Worm (Caenorhabditis elegans): ENCODE data around the gene M162.15.

M162.15 gene

ce11 chrV:19771660-19772059 is at the start of gene M162.15:
Gene M162.15, minus strand, starts transcription at chrV:19771760.
- TF ChIP-seq ztf-23 (GFP tag; IDR thresholded peaks at IDR 0.05): no peak
- no peak for TF ChIP-seq flt-1 (GFP tag; IDR thresholded peaks at IDR 0.05)
- no peak for TF ChIP-seq med-1 (GFP tag; optimal IDR thresholded peaks at IDR 0.05; ENCODE audit: insufficient read depth)
- no peak for TF ChIP-seq cog-1 (tag; optimal IDR thresholded peaks at IDR 0.05)
- TF ChIP-seq klf-2 (GFP tag; conservative IDR thresholded peaks at IDR 0.05): no peak
- TF ChIP-seq ztf-29 (GFP tag; IDR thresholded peaks at IDR 0.05): no peak
- no peak for TF ChIP-seq ref-1 (GFP tag; conservative IDR thresholded peaks at IDR 0.05)
- TF ChIP-seq tab-1 (GFP tag; IDR thresholded peaks at IDR 0.05): no peak
- TF ChIP-seq T22C8.4 (GFP tag; IDR thresholded peaks at IDR 0.05): no peak

ce11 chrV:19820178-19820577 is 48.6 kb upstream of the M162.15 start:
- TF ChIP-seq T22C8.4 (GFP tag; IDR thresholded peaks at IDR 0.05) (no peak), ztf-23 (GFP tag; IDR thresholded peaks at IDR 0.05) (no peak), cog-1 (tag; optimal IDR thresholded peaks at IDR 0.05) (no peak), tab-1 (GFP tag; IDR thresholded peaks at IDR 0.05) (no peak), ref-1 (GFP tag; conservative IDR thresholded peaks at IDR 0.05) (no peak), flt-1 (GFP tag; IDR thresholded peaks at IDR 0.05) (no peak), klf-2 (GFP tag; conservative IDR thresholded peaks at IDR 0.05) (no peak), med-1 (GFP tag; optimal IDR thresholded peaks at IDR 0.05; ENCODE audit: insufficient read depth) (no peak), ztf-29 (GFP tag; IDR thresholded peaks at IDR 0.05) (no peak)

- TF ChIP-seq flt-1 (GFP tag; IDR thresholded peaks at IDR 0.05): no peak
- TF ChIP-seq tab-1 (GFP tag; IDR thresholded peaks at IDR 0.05): no peak
- no peak for TF ChIP-seq ztf-29 (GFP tag; IDR thresholded peaks at IDR 0.05)
- TF ChIP-seq med-1 (GFP tag; optimal IDR thresholded peaks at IDR 0.05; ENCODE audit: insufficient read depth): no peak
- TF ChIP-seq ref-1 (GFP tag; conservative IDR thresholded peaks at IDR 0.05): no peak
- TF ChIP-seq T22C8.4 (GFP tag; IDR thresholded peaks at IDR 0.05): no peak
- TF ChIP-seq cog-1 (tag; optimal IDR thresholded peaks at IDR 0.05): no peak
- TF ChIP-seq klf-2 (GFP tag; conservative IDR thresholded peaks at IDR 0.05): no peak
- no peak for TF ChIP-seq ztf-23 (GFP tag; IDR thresholded peaks at IDR 0.05)
Observed at ce11 chrV:19814833-19815232, 43.3 kb upstream of the M162.15 start, which contains the start of gene daf-28. Gene daf-28, plus strand, starts transcription at chrV:19815133.

ce11 chrV:19805548-19805947 is 34.0 kb upstream of the M162.15 start:
- TF ChIP-seq flt-1 (GFP tag; IDR thresholded peaks at IDR 0.05) (no peak), cog-1 (tag; optimal IDR thresholded peaks at IDR 0.05) (no peak), med-1 (GFP tag; optimal IDR thresholded peaks at IDR 0.05; ENCODE audit: insufficient read depth) (no peak), T22C8.4 (GFP tag; IDR thresholded peaks at IDR 0.05) (no peak), ztf-29 (GFP tag; IDR thresholded peaks at IDR 0.05) (no peak), ref-1 (GFP tag; conservative IDR thresholded peaks at IDR 0.05) (no peak), ztf-23 (GFP tag; IDR thresholded peaks at IDR 0.05) (no peak), tab-1 (GFP tag; IDR thresholded peaks at IDR 0.05) (no peak), klf-2 (GFP tag; conservative IDR thresholded peaks at IDR 0.05) (no peak)

ce11 chrV:19802797-19803196 is 31.2 kb upstream of the M162.15 start:
- TF ChIP-seq tab-1 (GFP tag; IDR thresholded peaks at IDR 0.05): no peak
- TF ChIP-seq med-1 (GFP tag; optimal IDR thresholded peaks at IDR 0.05; ENCODE audit: insufficient read depth): no peak
- no peak for TF ChIP-seq flt-1 (GFP tag; IDR thresholded peaks at IDR 0.05)
- TF ChIP-seq ztf-23 (GFP tag; IDR thresholded peaks at IDR 0.05): no peak
- no peak for TF ChIP-seq ztf-29 (GFP tag; IDR thresholded peaks at IDR 0.05)
- TF ChIP-seq cog-1 (tag; optimal IDR thresholded peaks at IDR 0.05): no peak
- no peak for TF ChIP-seq T22C8.4 (GFP tag; IDR thresholded peaks at IDR 0.05)
- TF ChIP-seq klf-2 (GFP tag; conservative IDR thresholded peaks at IDR 0.05): no peak
- TF ChIP-seq ref-1 (GFP tag; conservative IDR thresholded peaks at IDR 0.05): no peak

- TF ChIP-seq flt-1 (GFP tag; IDR thresholded peaks at IDR 0.05) (no peak), tab-1 (GFP tag; IDR thresholded peaks at IDR 0.05) (no peak), klf-2 (GFP tag; conservative IDR thresholded peaks at IDR 0.05) (no peak), T22C8.4 (GFP tag; IDR thresholded peaks at IDR 0.05) (no peak)
Observed at ce11 chrV:19801033-19801432, 29.5 kb upstream of the M162.15 start, which contains the start of gene Y116F11B.2. Gene Y116F11B.2, minus strand, starts transcription at chrV:19801133.

ce11 chrV:19794931-19795330 is 23.4 kb upstream of the M162.15 start, which contains the start of gene M162.7:
Gene M162.7, minus strand, starts transcription at chrV:19795031.
- TF ChIP-seq klf-2 (GFP tag; conservative IDR thresholded peaks at IDR 0.05) (no peak), ztf-29 (GFP tag; IDR thresholded peaks at IDR 0.05) (no peak), ztf-23 (GFP tag; IDR thresholded peaks at IDR 0.05) (no peak), T22C8.4 (GFP tag; IDR thresholded peaks at IDR 0.05) (no peak), med-1 (GFP tag; optimal IDR thresholded peaks at IDR 0.05; ENCODE audit: insufficient read depth) (no peak), flt-1 (GFP tag; IDR thresholded peaks at IDR 0.05) (no peak), ref-1 (GFP tag; conservative IDR thresholded peaks at IDR 0.05) (no peak), tab-1 (GFP tag; IDR thresholded peaks at IDR 0.05) (no peak), cog-1 (tag; optimal IDR thresholded peaks at IDR 0.05) (no peak)

ce11 chrV:19790248-19790647 is 18.7 kb upstream of the M162.15 start:
- TF ChIP-seq T22C8.4 (GFP tag; IDR thresholded peaks at IDR 0.05): no peak
- TF ChIP-seq med-1 (GFP tag; optimal IDR thresholded peaks at IDR 0.05; ENCODE audit: insufficient read depth): no peak
- TF ChIP-seq tab-1 (GFP tag; IDR thresholded peaks at IDR 0.05): no peak
- no peak for TF ChIP-seq ztf-23 (GFP tag; IDR thresholded peaks at IDR 0.05)
- no peak for TF ChIP-seq ref-1 (GFP tag; conservative IDR thresholded peaks at IDR 0.05)
- TF ChIP-seq ztf-29 (GFP tag; IDR thresholded peaks at IDR 0.05): no peak
- no peak for TF ChIP-seq flt-1 (GFP tag; IDR thresholded peaks at IDR 0.05)
- no peak for TF ChIP-seq klf-2 (GFP tag; conservative IDR thresholded peaks at IDR 0.05)
- TF ChIP-seq cog-1 (tag; optimal IDR thresholded peaks at IDR 0.05): no peak

- no peak for TF ChIP-seq klf-2 (GFP tag; conservative IDR thresholded peaks at IDR 0.05)
Observed at ce11 chrV:19788360-19788759, 16.8 kb upstream of the M162.15 start, which contains the start of gene clec-258. Gene clec-258, plus strand, starts transcription at chrV:19788440.

ce11 chrV:19783829-19784228 is 12.3 kb upstream of the M162.15 start, which contains the start of gene srt-45:
Gene srt-45, plus strand, starts transcription at chrV:19784129.
- TF ChIP-seq flt-1 (GFP tag; IDR thresholded peaks at IDR 0.05) (no peak), ztf-23 (GFP tag; IDR thresholded peaks at IDR 0.05) (no peak), cog-1 (tag; optimal IDR thresholded peaks at IDR 0.05) (no peak), med-1 (GFP tag; optimal IDR thresholded peaks at IDR 0.05; ENCODE audit: insufficient read depth) (no peak), tab-1 (GFP tag; IDR thresholded peaks at IDR 0.05) (no peak), klf-2 (GFP tag; conservative IDR thresholded peaks at IDR 0.05) (no peak), T22C8.4 (GFP tag; IDR thresholded peaks at IDR 0.05) (no peak), ref-1 (GFP tag; conservative IDR thresholded peaks at IDR 0.05) (no peak), ztf-29 (GFP tag; IDR thresholded peaks at IDR 0.05) (no peak)
